Fruit fly (Drosophila melanogaster) whole organism, embryonic: Measurements from ENCODE around the gene CG14082.

Experiments
- Abd-B ChIP-seq: fragments of 200-800 bp; sonication (Bioruptor generic); optimal IDR thresholded peaks from 2 replicates; lab custom pipeline; 2018; ENCODE audit warnings: missing biosample characterization, mild to moderate bottlenecking, missing genetic modification characterization, moderate library complexity
- CG10209 ChIP-seq: fragments of 200-800 bp; sonication (Bioruptor generic); optimal IDR thresholded peaks from 3 replicates; lab custom pipeline; 2017; ENCODE audit warnings: missing biosample characterization, mild to moderate bottlenecking, missing genetic modification characterization, missing genetic modification reagents
- CG10565 ChIP-seq: fragments of 200-800 bp; sonication (Bioruptor generic); optimal IDR thresholded peaks from 3 replicates; lab custom pipeline; 2016; ENCODE audit warnings: missing biosample characterization, mild to moderate bottlenecking, missing genetic modification characterization
- CG11695 ChIP-seq: fragments of 200-800 bp; sonication (Bioruptor generic); IDR thresholded peaks from 3 replicates; pipeline ENCODE4 v1.3.6; 2022; ENCODE audit warnings: missing biosample characterization, missing genetic modification characterization
- CG11696 ChIP-seq: fragments of 200-800 bp; sonication (Bioruptor generic); IDR thresholded peaks from 2 replicates; pipeline ENCODE4 v1.3.6; 2022; ENCODE audit warnings: missing biosample characterization, missing genetic modification characterization
- CG12071 ChIP-seq: fragments of 200-800 bp; sonication (Bioruptor generic); optimal IDR thresholded peaks from 3 replicates; lab custom pipeline; 2018; ENCODE audit warnings: missing biosample characterization, mild to moderate bottlenecking, missing genetic modification characterization
- CG12942 ChIP-seq: fragments of 200-800 bp; sonication (Bioruptor generic); optimal IDR thresholded peaks from 3 replicates; lab custom pipeline; 2016; ENCODE audit warnings: missing biosample characterization, missing genetic modification characterization
- CG14050 ChIP-seq: fragments of 200-800 bp; sonication (Bioruptor generic); IDR thresholded peaks from 3 replicates; pipeline ENCODE4 v1.3.6; 2022; ENCODE audit warnings: missing biosample characterization, missing genetic modification characterization
- CG14965 ChIP-seq: fragments of 200-800 bp; sonication (Bioruptor generic); optimal IDR thresholded peaks from 2 replicates; lab custom pipeline; 2016; ENCODE audit warnings: missing biosample characterization, missing genetic modification characterization, borderline replicate concordance
- CG1603 ChIP-seq: fragments of 200-800 bp; sonication (Bioruptor generic); optimal IDR thresholded peaks from 2 replicates; lab custom pipeline; 2019; ENCODE audit warnings: missing biosample characterization, mild to moderate bottlenecking, missing genetic modification characterization, moderate library complexity
- CG16779 ChIP-seq: fragments of 200-800 bp; sonication (Bioruptor generic); IDR thresholded peaks from 2 replicates; pipeline ENCODE4 v1.3.6; 2022; ENCODE audit warnings: missing biosample characterization, missing genetic modification characterization
- CG16863 ChIP-seq: fragments of 200-800 bp; sonication (Bioruptor generic); optimal IDR thresholded peaks from 3 replicates; lab custom pipeline; 2016; ENCODE audit warnings: missing biosample characterization, missing genetic modification characterization
- CG18764 ChIP-seq: fragments of 200-800 bp; sonication (Bioruptor generic); optimal IDR thresholded peaks from 3 replicates; lab custom pipeline; 2016; ENCODE audit warnings: missing biosample characterization, missing genetic modification characterization
- CG31365 ChIP-seq: fragments of 200-800 bp; sonication (Bioruptor generic); optimal IDR thresholded peaks from 2 replicates; lab custom pipeline; 2018; ENCODE audit warnings: missing biosample characterization, mild to moderate bottlenecking, missing genetic modification characterization
- CG32767 ChIP-seq: fragments of 200-800 bp; sonication (Bioruptor generic); IDR thresholded peaks from 2 replicates; pipeline ENCODE4 v1.3.6; 2022; ENCODE audit warnings: missing biosample characterization, missing genetic modification characterization
- CG34224 ChIP-seq: fragments of 200-800 bp; sonication (Bioruptor generic); IDR thresholded peaks from 3 replicates; pipeline ENCODE4 v1.3.6; 2022; ENCODE audit warnings: missing biosample characterization, missing genetic modification characterization; ENCODE audit not compliant: partially characterized antibody
- CG8359 ChIP-seq: fragments of 200-800 bp; sonication (Bioruptor generic); optimal IDR thresholded peaks from 2 replicates; lab custom pipeline; 2017; ENCODE audit warnings: missing biosample characterization, mild to moderate bottlenecking, missing genetic modification characterization, borderline replicate concordance
- CG9876 ChIP-seq: fragments of 200-800 bp; sonication (Bioruptor generic); optimal IDR thresholded peaks from 2 replicates; lab custom pipeline; 2016; ENCODE audit warnings: missing biosample characterization, missing genetic modification characterization
- CrebB ChIP-seq: fragments of 200-800 bp; sonication (Bioruptor generic); optimal IDR thresholded peaks from 3 replicates; lab custom pipeline; 2018; ENCODE audit warnings: missing biosample characterization, mild to moderate bottlenecking, missing genetic modification characterization
- Dbx ChIP-seq: fragments of 200-800 bp; sonication (Bioruptor generic); IDR thresholded peaks from 3 replicates; pipeline ENCODE4 v1.3.6; 2022; ENCODE audit warnings: missing biosample characterization, missing genetic modification characterization
- Dip2 ChIP-seq: fragments of 200-800 bp; sonication (Bioruptor generic); IDR thresholded peaks from 2 replicates; pipeline ENCODE4 v1.3.6; 2022; ENCODE audit warnings: missing biosample characterization, missing genetic modification characterization
- Doc3 ChIP-seq: fragments of 200-800 bp; sonication (Bioruptor generic); IDR thresholded peaks from 3 replicates; pipeline ENCODE4 v1.3.6; 2022; ENCODE audit warnings: missing biosample characterization, missing genetic modification characterization; ENCODE audit not compliant: partially characterized antibody
- H15 ChIP-seq: fragments of 200-800 bp; sonication (Bioruptor generic); IDR thresholded peaks from 3 replicates; pipeline ENCODE4 v1.3.6; 2022; ENCODE audit warnings: missing biosample characterization, missing genetic modification characterization
- Hey ChIP-seq: fragments of 200-800 bp; sonication (Bioruptor generic); optimal IDR thresholded peaks from 3 replicates; lab custom pipeline; 2018; ENCODE audit warnings: missing biosample characterization, mild to moderate bottlenecking, missing genetic modification characterization
- Hr3 ChIP-seq: fragments of 200-800 bp; sonication (Bioruptor generic); optimal IDR thresholded peaks from 3 replicates; lab custom pipeline; 2016; ENCODE audit warnings: missing biosample characterization, missing genetic modification characterization
- Hr39 ChIP-seq: fragments of >200 bp; optimal IDR thresholded peaks from 2 replicates; lab custom pipeline; 2017
- Hr78 ChIP-seq, 2 experiments: fragments of 200-800 bp in 1 of 2; fragments of >200 bp in 1 of 2; sonication (Bioruptor generic) in 1 of 2; optimal IDR thresholded peaks; 2 replicates each; lab custom pipeline; 2017 to 2019; ENCODE audit warnings: missing biosample characterization in 2 of 2, missing genetic modification characterization in 2 of 2, mild to moderate bottlenecking in 1 of 2, moderate library complexity in 1 of 2
- MTF-1 ChIP-seq: fragments of 200-800 bp; sonication (Bioruptor generic); optimal IDR thresholded peaks from 2 replicates; lab custom pipeline; 2018; ENCODE audit warnings: missing biosample characterization, mild to moderate bottlenecking, missing genetic modification characterization, borderline replicate concordance
- Max ChIP-seq: fragments of 200-800 bp; sonication (Bioruptor generic); optimal IDR thresholded peaks from 2 replicates; lab custom pipeline; 2016; ENCODE audit warnings: missing biosample characterization, mild to moderate bottlenecking, missing genetic modification characterization
- Mes4 ChIP-seq: fragments of 200-800 bp; sonication (Bioruptor generic); optimal IDR thresholded peaks from 2 replicates; lab custom pipeline; 2016; ENCODE audit warnings: missing biosample characterization, missing genetic modification characterization
- Neu2 ChIP-seq: fragments of 200-800 bp; sonication (Bioruptor generic); optimal IDR thresholded peaks from 3 replicates; lab custom pipeline; 2016; ENCODE audit warnings: missing biosample characterization, missing genetic modification characterization, borderline replicate concordance
- Rfx ChIP-seq: fragments of 200-800 bp; sonication (Bioruptor generic); IDR thresholded peaks from 2 replicates; pipeline ENCODE4 v1.3.6; 2022; ENCODE audit warnings: missing biosample characterization, missing genetic modification characterization
- Ssrp ChIP-seq: fragments of 200-800 bp; sonication (Bioruptor generic); optimal IDR thresholded peaks from 2 replicates; lab custom pipeline; 2018; ENCODE audit warnings: missing biosample characterization, mild to moderate bottlenecking, missing genetic modification characterization, moderate library complexity
- Xbp1 ChIP-seq: fragments of 200-800 bp; sonication (Bioruptor generic); optimal IDR thresholded peaks from 3 replicates; lab custom pipeline; 2016; ENCODE audit warnings: missing biosample characterization, mild to moderate bottlenecking, missing genetic modification characterization
- ac ChIP-seq: fragments of 200-800 bp; sonication (Bioruptor generic); optimal IDR thresholded peaks from 3 replicates; lab custom pipeline; 2017; ENCODE audit warnings: missing biosample characterization, mild to moderate bottlenecking, missing genetic modification characterization
- btn ChIP-seq: fragments of 200-800 bp; sonication (Bioruptor generic); optimal IDR thresholded peaks from 2 replicates; lab custom pipeline; 2016; ENCODE audit warnings: missing biosample characterization, missing genetic modification characterization
- ci ChIP-seq: fragments of 200-800 bp; sonication (Bioruptor generic); IDR thresholded peaks from 3 replicates; pipeline ENCODE4 v1.3.6; 2022; ENCODE audit warnings: missing biosample characterization, missing genetic modification characterization
- croc ChIP-seq: fragments of 200-800 bp; sonication (Bioruptor generic); conservative IDR thresholded peaks from 3 replicates; pipeline ENCODE4 v1.3.6; 2022; ENCODE audit warnings: missing biosample characterization, missing genetic modification characterization
- danr ChIP-seq: fragments of 200-800 bp; sonication (Bioruptor generic); IDR thresholded peaks from 2 replicates; pipeline ENCODE4 v1.3.6; 2022; ENCODE audit warnings: missing biosample characterization, missing genetic modification characterization
- ewg ChIP-seq: fragments of 200-800 bp; sonication (Bioruptor generic); optimal IDR thresholded peaks from 3 replicates; lab custom pipeline; 2017; ENCODE audit warnings: mild to moderate bottlenecking, missing biosample characterization, missing genetic modification reagents, missing genetic modification characterization
- ftz-f1 ChIP-seq: fragments of 200-800 bp; sonication (Bioruptor generic); optimal IDR thresholded peaks from 2 replicates; lab custom pipeline; 2016; ENCODE audit warnings: missing biosample characterization, missing genetic modification characterization
- lola ChIP-seq, 3 experiments: fragments of >200 bp in 2 of 3; fragments of 200-800 bp in 1 of 3; sonication (Bioruptor generic) in 1 of 3; optimal IDR thresholded peaks; 2 replicates each; lab custom pipeline; 2017 to 2019; ENCODE audit warnings: missing biosample characterization in 3 of 3, missing genetic modification characterization in 3 of 3, mild to moderate bottlenecking in 1 of 3, moderate library complexity in 1 of 3
- otp ChIP-seq: fragments of 200-800 bp; sonication (Bioruptor generic); IDR thresholded peaks from 3 replicates; pipeline ENCODE4, ENCODE4 v1.3.6; 2022; ENCODE audit warnings: missing biosample characterization, missing genetic modification characterization
- p53 ChIP-seq: fragments of 200-800 bp; sonication (Bioruptor generic); optimal IDR thresholded peaks from 2 replicates; lab custom pipeline; 2016; ENCODE audit warnings: missing biosample characterization, missing genetic modification characterization
- pros ChIP-seq: fragments of 200-800 bp; sonication (Bioruptor generic); optimal IDR thresholded peaks from 3 replicates; lab custom pipeline; 2019; ENCODE audit warnings: missing biosample characterization, mild to moderate bottlenecking, missing genetic modification characterization, moderate library complexity
- sd ChIP-seq: fragments of 200-800 bp; sonication (Bioruptor generic); optimal IDR thresholded peaks from 3 replicates; lab custom pipeline; 2018; ENCODE audit warnings: missing biosample characterization, mild to moderate bottlenecking, missing genetic modification characterization, moderate library complexity
- sens-2 ChIP-seq: fragments of 200-800 bp; sonication (Bioruptor generic); IDR thresholded peaks from 2 replicates; pipeline ENCODE4 v1.3.6; 2022; ENCODE audit warnings: missing biosample characterization, missing genetic modification characterization
- sob ChIP-seq: fragments of 200-800 bp; sonication (Bioruptor generic); IDR thresholded peaks from 2 replicates; pipeline ENCODE4 v1.3.6; 2022; ENCODE audit warnings: missing biosample characterization, missing genetic modification characterization
- tap ChIP-seq: fragments of 200-800 bp; optimal IDR thresholded peaks from 3 replicates; lab custom pipeline; 2019; ENCODE audit warnings: missing biosample characterization, mild to moderate bottlenecking, missing genetic modification characterization, moderate library complexity
- trem ChIP-seq: fragments of 200-800 bp; optimal IDR thresholded peaks from 3 replicates; lab custom pipeline; 2019; ENCODE audit warnings: missing biosample characterization, mild to moderate bottlenecking, missing genetic modification characterization, moderate library complexity

Gene CG14082

DNA sequence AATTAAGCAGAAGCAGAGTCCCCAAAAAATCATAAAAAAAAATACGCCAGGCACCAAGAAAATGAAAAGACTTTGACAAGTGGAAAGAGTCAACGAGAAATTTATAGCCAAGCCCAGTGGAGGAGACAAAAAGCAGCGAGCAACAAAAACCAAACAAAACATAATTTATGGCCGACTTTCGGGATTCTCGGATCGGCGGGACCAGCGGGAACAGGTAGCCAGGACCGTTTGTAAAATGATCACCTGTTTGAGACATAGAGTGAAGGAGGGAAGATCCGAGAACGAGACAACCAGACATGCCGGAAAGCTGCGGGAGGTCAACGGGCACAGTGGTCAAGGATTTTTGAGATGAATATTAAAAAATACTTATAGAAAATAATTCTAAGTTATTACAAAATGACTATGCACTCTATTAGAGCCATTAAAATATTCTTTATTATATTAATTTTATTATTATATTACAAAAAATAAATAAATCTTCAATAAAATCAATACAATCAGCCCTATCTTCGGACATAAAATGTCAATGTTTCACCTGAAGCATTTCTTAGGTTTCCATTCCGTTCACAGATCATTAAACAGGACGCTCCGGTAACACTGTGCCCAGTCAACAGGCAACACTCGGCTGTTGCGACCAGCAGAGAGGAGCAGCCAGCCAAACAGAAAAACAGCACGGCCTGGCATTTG, 29.0 kb upstream of the CG14082 start (continued):
- TF ChIP-seq lola (GFP tag; optimal IDR thresholded peaks at IDR 0.05; lab: Kevin White, UChicago) (peak in 1 of 3 experiments; percentile 73), CG14965 (no peak), Abd-B (peak; percentile 3), Xbp1 (GFP tag; lab: Kevin White, UChicago) (no peak), Mes4 (GFP tag; lab: Kevin White, UChicago) (no peak), CG32767 (GFP tag; lab: Robert Waterston, UW) (no peak), ewg (GFP tag; lab: Kevin White, UChicago) (peak; percentile 4), CG12942 (GFP tag; lab: Kevin White, UChicago) (peak; percentile 7), CG11695 (GFP tag; lab: Robert Waterston, UW) (peak; percentile 56; the same call in 1 of the 3 replicates), CG11696 (GFP tag; lab: Robert Waterston, UW) (no peak), pros (GFP tag; lab: Kevin White, UChicago) (no peak), Hr78 (GFP tag; optimal IDR thresholded peaks at IDR 0.05; lab: Kevin White, UChicago) (no peak), Doc3 (GFP tag; lab: Robert Waterston, UW) (no peak), Neu2 (GFP tag; lab: Kevin White, UChicago) (no peak), danr (GFP tag; lab: Robert Waterston, UW) (no peak), Ssrp (tag; lab: Kevin White, UChicago) (peak; percentile 40), CG1603 (tag; lab: Kevin White, UChicago) (no peak), Hr39 (lab: Kevin White, UChicago) (no peak), Hr3 (GFP tag; lab: Kevin White, UChicago) (peak; percentile 31), CrebB (tag; lab: Kevin White, UChicago) (no peak), otp (0 out of 3 replicates have a peak, but pooled peaks have one; percentile 11), Hey (no peak), trem (tag; lab: Kevin White, UChicago) (peak; percentile 52), CG12071 (no peak), tap (tag; lab: Kevin White, UChicago) (no peak), H15 (no peak), croc (GFP tag; lab: Robert Waterston, UW) (peak; percentile 44; the same call in 2 of the 3 replicates), CG10209 (GFP tag; lab: Kevin White, UChicago) (peak; percentile 33), sob (GFP tag; lab: Robert Waterston, UW) (no peak), CG9876 (GFP tag; lab: Kevin White, UChicago) (no peak), ftz-f1 (GFP tag; lab: Kevin White, UChicago) (no peak), ac (GFP tag; lab: Kevin White, UChicago) (peak; percentile 74), CG16863 (GFP tag; lab: Kevin White, UChicago) (no peak), CG8359 (GFP tag; lab: Kevin White, UChicago) (peak; percentile 37), Dbx (GFP tag; lab: Robert Waterston, UW) (no peak), Max (GFP tag; lab: Kevin White, UChicago) (no peak), sens-2 (GFP tag; lab: Robert Waterston, UW) (0 out of 2 replicates have a peak, but pooled peaks have one; percentile 4), CG16779 (GFP tag; lab: Robert Waterston, UW) (no peak), CG14050 (GFP tag; lab: Robert Waterston, UW) (no peak), CG34224 (GFP tag; lab: Robert Waterston, UW) (no peak), CG18764 (peak; percentile 5), CG10565 (GFP tag; lab: Kevin White, UChicago) (no peak), CG31365 (tag; lab: Kevin White, UChicago) (no peak), ci (GFP tag; lab: Robert Waterston, UW) (no peak), Rfx (GFP tag; lab: Robert Waterston, UW) (no peak), MTF-1 (GFP tag; lab: Kevin White, UChicago) (no peak), btn (no peak), Dip2 (GFP tag; lab: Robert Waterston, UW) (no peak), p53 (GFP tag; lab: Kevin White, UChicago) (no peak), sd (tag; lab: Kevin White, UChicago) (no peak)
